Fruit fly (Drosophila melanogaster): Measurements from ENCODE around the gene Polr3C.
A peak's percentile ranks its signal among the peaks of the same experiment; 100 is the strongest.

The Polr3C gene

DNA sequence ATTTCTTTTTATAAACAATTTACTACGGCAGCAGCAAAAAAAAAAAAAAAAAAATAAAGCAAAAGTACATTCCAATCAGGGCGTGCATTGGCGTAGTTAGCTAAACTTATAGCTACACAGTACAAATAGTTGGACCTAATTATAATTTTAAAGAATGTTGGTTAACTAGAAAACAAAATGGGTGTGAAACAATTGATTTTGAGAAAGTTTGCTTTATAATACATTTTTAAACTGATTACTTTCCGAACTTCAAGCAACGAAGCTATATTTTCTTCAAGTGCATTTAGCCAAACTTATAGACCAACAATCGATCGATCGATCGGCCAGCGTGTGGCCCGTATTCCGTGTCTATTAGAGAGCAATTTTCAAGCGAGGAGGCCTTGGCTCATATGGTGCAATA, 8.8 kb upstream of the Polr3C start (continued):
- TF ChIP-seq amos (GFP tag; IDR thresholded peaks at IDR 0.05; ENCODE audit: partially characterized antibody), result no peak
- no peak for TF ChIP-seq CG4730 (GFP tag; IDR thresholded peaks at IDR 0.05)
- TF ChIP-seq CG6683 (GFP tag; optimal IDR thresholded peaks at IDR 0.05), result no peak
- TF ChIP-seq hth (optimal IDR thresholded peaks at IDR 0.05), result no peak
- no peak for TF ChIP-seq CG18764 (GFP tag; optimal IDR thresholded peaks at IDR 0.05)
- TF ChIP-seq CG6654 (GFP tag; optimal IDR thresholded peaks at IDR 0.05), result no peak
- TF ChIP-seq oc (tag; optimal IDR thresholded peaks at IDR 0.05), result no peak
- no peak for TF ChIP-seq ken (GFP tag; IDR thresholded peaks at IDR 0.05)
- TF ChIP-seq corto (GFP tag; optimal IDR thresholded peaks at IDR 0.05), result no peak
- TF ChIP-seq NC2α (GFP tag; optimal IDR thresholded peaks at IDR 0.05), result no peak
- no peak for TF ChIP-seq D (optimal IDR thresholded peaks at IDR 0.05)
- TF ChIP-seq D (GFP tag; optimal IDR thresholded peaks at IDR 0.05), result no peak
- TF ChIP-seq sd (tag; optimal IDR thresholded peaks at IDR 0.05), result no peak
- no peak for TF ChIP-seq Aef1 (GFP tag; IDR thresholded peaks at IDR 0.05)
- TF ChIP-seq kay (GFP tag; optimal IDR thresholded peaks at IDR 0.05), result no peak
- TF ChIP-seq lilli (GFP tag; optimal IDR thresholded peaks at IDR 0.05), result no peak
- 0 out of 2 replicates have a peak, but pooled peaks have one; percentile 16 for TF ChIP-seq lmd (GFP tag; IDR thresholded peaks at IDR 0.05)
- TF ChIP-seq dm (GFP tag; optimal IDR thresholded peaks at IDR 0.05), result no peak
- TF ChIP-seq lola (GFP tag; optimal IDR thresholded peaks at IDR 0.05), result no peak
- TF ChIP-seq CG10267 (tag; optimal IDR thresholded peaks at IDR 0.05), result no peak
- no peak for TF ChIP-seq ftz-f1 (GFP tag; optimal IDR thresholded peaks at IDR 0.05)
- no peak for TF ChIP-seq CG6254 (GFP tag; optimal IDR thresholded peaks at IDR 0.05)
- no peak for TF ChIP-seq slou (GFP tag; optimal IDR thresholded peaks at IDR 0.05)
- no peak for TF ChIP-seq CG42726 (GFP tag; IDR thresholded peaks at IDR 0.05; ENCODE audit: partially characterized antibody)
- TF ChIP-seq pan (optimal IDR thresholded peaks at IDR 0.05), result no peak
- peak in 1 of 2 experiments; percentile 67 for TF ChIP-seq pan (GFP tag; optimal IDR thresholded peaks at IDR 0.05 in 1 of 2, IDR thresholded peaks at IDR 0.05 in 1 of 2)
- TF ChIP-seq D19B (GFP tag; optimal IDR thresholded peaks at IDR 0.05), result no peak
- peak; percentile 23; the same call in 1 of the 2 replicates for TF ChIP-seq Rfx (GFP tag; IDR thresholded peaks at IDR 0.05)
- 0 out of 3 replicates have a peak, but pooled peaks have one; percentile 7 for TF ChIP-seq CG7357 (GFP tag; IDR thresholded peaks at IDR 0.05)
- no peak for TF ChIP-seq CG4282 (GFP tag; optimal IDR thresholded peaks at IDR 0.05)
- TF ChIP-seq CG10979 (tag; optimal IDR thresholded peaks at IDR 0.05), result peak; percentile 12
- TF ChIP-seq Mad (GFP tag; optimal IDR thresholded peaks at IDR 0.05), result no peak
- TF ChIP-seq HLH4C (GFP tag; IDR thresholded peaks at IDR 0.05; ENCODE audit: partially characterized antibody), result no peak
- no peak; the same call in 1 of the 2 replicates for TF ChIP-seq seq (GFP tag; IDR thresholded peaks at IDR 0.05)
- no peak for TF ChIP-seq zen (tag; optimal IDR thresholded peaks at IDR 0.05)
- TF ChIP-seq disco-r (GFP tag; optimal IDR thresholded peaks at IDR 0.05), result no peak
- TF ChIP-seq CG10366 (GFP tag; IDR thresholded peaks at IDR 0.05), result no peak
- TF ChIP-seq HLH54F (GFP tag; optimal IDR thresholded peaks at IDR 0.05), result no peak
- TF ChIP-seq pros (GFP tag; optimal IDR thresholded peaks at IDR 0.05), result no peak
- TF ChIP-seq gfzf (GFP tag; optimal IDR thresholded peaks at IDR 0.05), result no peak
- no peak for TF ChIP-seq NFAT (GFP tag; IDR thresholded peaks at IDR 0.05)
- TF ChIP-seq bbx (GFP tag; IDR thresholded peaks at IDR 0.05; ENCODE audit: partially characterized antibody), result no peak
- TF ChIP-seq fd102C (GFP tag; optimal IDR thresholded peaks at IDR 0.05), result no peak
- TF ChIP-seq CG8089 (GFP tag; optimal IDR thresholded peaks at IDR 0.05), result no peak
- no peak for TF ChIP-seq Deaf1 (tag; optimal IDR thresholded peaks at IDR 0.05)
- no peak for TF ChIP-seq CG1832 (GFP tag; optimal IDR thresholded peaks at IDR 0.05)
- TF ChIP-seq nerfin-2 (GFP tag; IDR thresholded peaks at IDR 0.05; ENCODE audit: partially characterized antibody), result no peak
- TF ChIP-seq CG11695 (GFP tag; IDR thresholded peaks at IDR 0.05), result no peak
- peak; percentile 20 for TF ChIP-seq mam (GFP tag; optimal IDR thresholded peaks at IDR 0.05)
- no peak for TF ChIP-seq Dip3 (GFP tag; optimal IDR thresholded peaks at IDR 0.05)
- TF ChIP-seq YL-1 (GFP tag; optimal IDR thresholded peaks at IDR 0.05), result no peak
- TF ChIP-seq sqz (GFP tag; optimal IDR thresholded peaks at IDR 0.05), result no peak
